Fruit fly (Drosophila melanogaster): ENCODE data around the gene Snoo.

The Snoo gene

DNA sequence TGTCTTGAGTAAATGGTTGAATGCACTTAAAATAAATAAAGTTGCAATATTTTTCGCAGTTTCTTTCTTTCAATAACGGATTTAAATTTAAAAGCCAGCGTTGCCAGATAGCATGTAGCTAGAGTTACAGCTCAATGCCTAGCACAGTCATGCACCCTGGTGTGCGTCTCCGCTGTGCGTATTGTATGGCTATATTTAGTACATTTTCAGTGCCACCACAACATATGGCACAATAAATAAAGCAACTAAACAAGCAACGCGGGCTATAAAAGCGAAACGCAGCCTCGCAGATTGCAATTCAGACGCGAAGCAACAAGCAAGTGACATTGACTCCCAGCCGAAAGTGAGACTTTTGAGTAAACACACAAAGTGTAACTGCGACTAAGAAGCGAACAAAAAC lies 14.7 kb upstream of the Snoo start, which contains the start of gene Sirup (continued):
- TF ChIP-seq Chrac-16 (GFP tag; optimal IDR thresholded peaks at IDR 0.05) (no peak), CG18262 (tag; optimal IDR thresholded peaks at IDR 0.05) (no peak), scrt (GFP tag; optimal IDR thresholded peaks at IDR 0.05) (no peak), Oaz (GFP tag; IDR thresholded peaks at IDR 0.05) (no peak), CG9727 (GFP tag; optimal IDR thresholded peaks at IDR 0.05) (no peak), shn (GFP tag; optimal IDR thresholded peaks at IDR 0.05) (no peak), Drgx (GFP tag; IDR thresholded peaks at IDR 0.05) (peak; percentile 47), Spps (tag; optimal IDR thresholded peaks at IDR 0.05) (no peak), CG11560 (tag; IDR thresholded peaks at IDR 0.05) (peak; percentile 70; the same call in 2 of the 3 replicates), CG15514 (GFP tag; optimal IDR thresholded peaks at IDR 0.05) (peak; percentile 80), Taf1 (GFP tag; IDR thresholded peaks at IDR 0.05) (no peak), pfk (GFP tag; optimal IDR thresholded peaks at IDR 0.05) (no peak), Nf-YA (GFP tag; IDR thresholded peaks at IDR 0.05) (no peak), CG17829 (tag; optimal IDR thresholded peaks at IDR 0.05) (peak; percentile 20), HLH54F (GFP tag; optimal IDR thresholded peaks at IDR 0.05) (no peak), CG4707 (GFP tag; optimal IDR thresholded peaks at IDR 0.05) (no peak), CG17568 (GFP tag; optimal IDR thresholded peaks at IDR 0.05) (no peak), lov (optimal IDR thresholded peaks at IDR 0.05) (no peak), lov (GFP tag; IDR thresholded peaks at IDR 0.05) (no peak), CkIIα-i1 (GFP tag; IDR thresholded peaks at IDR 0.05) (no peak), ash1 (GFP tag; optimal IDR thresholded peaks at IDR 0.05) (no peak), slou (GFP tag; optimal IDR thresholded peaks at IDR 0.05) (no peak), CG7987 (GFP tag; optimal IDR thresholded peaks at IDR 0.05) (no peak), CG10431 (GFP tag; optimal IDR thresholded peaks at IDR 0.05) (no peak), phol (tag; optimal IDR thresholded peaks at IDR 0.05) (peak; percentile 49), lmd (GFP tag; IDR thresholded peaks at IDR 0.05) (no peak), bowl (GFP tag; IDR thresholded peaks at IDR 0.05) (no peak), sens-2 (GFP tag; IDR thresholded peaks at IDR 0.05) (no peak), Adf1 (GFP tag; IDR thresholded peaks at IDR 0.05) (no peak), CG14710 (tag; optimal IDR thresholded peaks at IDR 0.05) (peak; percentile 89), Gug (GFP tag; IDR thresholded peaks at IDR 0.05) (no peak), wdn (GFP tag; IDR thresholded peaks at IDR 0.05) (no peak), CG1792 (GFP tag; optimal IDR thresholded peaks at IDR 0.05) (no peak), zfh2 (GFP tag; optimal IDR thresholded peaks at IDR 0.05) (no peak), CG10209 (GFP tag; optimal IDR thresholded peaks at IDR 0.05) (no peak), dan (GFP tag; IDR thresholded peaks at IDR 0.05) (no peak), CG4854 (GFP tag; optimal IDR thresholded peaks at IDR 0.05) (no peak), Sin3A (optimal IDR thresholded peaks at IDR 0.05) (peak; percentile 55), Stat92E (GFP tag; optimal IDR thresholded peaks at IDR 0.05) (no peak), chinmo (GFP tag; IDR thresholded peaks at IDR 0.05; ENCODE audit: partially characterized antibody) (peak; percentile 49; the same call in 1 of the 4 replicates), CG2875 (GFP tag; optimal IDR thresholded peaks at IDR 0.05) (no peak), zen2 (GFP tag; IDR thresholded peaks at IDR 0.05; ENCODE audit: partially characterized antibody) (no peak), CG10366 (GFP tag; IDR thresholded peaks at IDR 0.05) (no peak), grn (GFP tag; optimal IDR thresholded peaks at IDR 0.05) (no peak), Med (GFP tag) (peak; percentile 56), CG18764 (GFP tag; optimal IDR thresholded peaks at IDR 0.05) (no peak), CG2202 (tag; optimal IDR thresholded peaks at IDR 0.05) (no peak), CG17912 (GFP tag; optimal IDR thresholded peaks at IDR 0.05) (peak; percentile 11), zen (tag; optimal IDR thresholded peaks at IDR 0.05) (no peak), pros (GFP tag; optimal IDR thresholded peaks at IDR 0.05) (no peak), CG7271 (tag; optimal IDR thresholded peaks at IDR 0.05) (no peak), CG1603 (tag; optimal IDR thresholded peaks at IDR 0.05) (peak; percentile 60)

All from whole organism, embryonic.